Fruit fly (Drosophila melanogaster) whole organism, pupa: ENCODE results near the gene CG8128.

Source experiments
- CG10348 ChIP-seq: fragments of 200-800 bp; sonication (Bioruptor generic); IDR thresholded peaks from 2 replicates; pipeline ENCODE4 v1.3.6; 2022; ENCODE audit warnings: missing biosample characterization, missing genetic modification characterization
- CG12605 ChIP-seq: fragments of 200-800 bp; sonication (Bioruptor generic); IDR thresholded peaks from 2 replicates; pipeline ENCODE4 v1.3.6; 2022; ENCODE audit warnings: missing biosample characterization, missing genetic modification characterization
- CG13204 ChIP-seq: fragments of 200-800 bp; sonication (Bioruptor generic); optimal IDR thresholded peaks from 2 replicates; lab custom pipeline; 2018; ENCODE audit warnings: missing biosample characterization, mild to moderate bottlenecking, missing genetic modification characterization, moderate library complexity
- CG14655 ChIP-seq: fragments of 200-800 bp; sonication (Bioruptor generic); optimal IDR thresholded peaks from 3 replicates; lab custom pipeline; 2017; ENCODE audit warnings: mild to moderate bottlenecking, missing biosample characterization, missing genetic modification reagents, missing genetic modification characterization
- CG15710 ChIP-seq: fragments of 200-800 bp; sonication (Bioruptor generic); optimal IDR thresholded peaks from 2 replicates; lab custom pipeline; 2018; ENCODE audit warnings: missing biosample characterization, mild to moderate bottlenecking, missing genetic modification characterization, moderate library complexity
- CG17806 ChIP-seq: fragments of 200-800 bp; sonication (Bioruptor generic); optimal IDR thresholded peaks from 2 replicates; lab custom pipeline; 2018; ENCODE audit warnings: missing biosample characterization, mild to moderate bottlenecking, missing genetic modification characterization, moderate library complexity
- CG32121 ChIP-seq: fragments of 200-800 bp; sonication (Bioruptor generic); IDR thresholded peaks from 2 replicates; pipeline ENCODE4 v1.3.6; 2022; ENCODE audit warnings: missing biosample characterization, missing genetic modification characterization
- CG34367 ChIP-seq: fragments of 200-800 bp; sonication (Bioruptor generic); optimal IDR thresholded peaks from 2 replicates; lab custom pipeline; 2018; ENCODE audit warnings: missing biosample characterization, mild to moderate bottlenecking, missing genetic modification characterization
- CG4496 ChIP-seq: fragments of 200-800 bp; sonication (Bioruptor generic); IDR thresholded peaks from 3 replicates; pipeline ENCODE4 v1.3.6; 2022; ENCODE audit warnings: missing biosample characterization, missing genetic modification characterization
- CG8159 ChIP-seq: fragments of 200-800 bp; sonication (Bioruptor generic); optimal IDR thresholded peaks from 3 replicates; lab custom pipeline; 2018; ENCODE audit warnings: missing biosample characterization, mild to moderate bottlenecking, missing genetic modification characterization, moderate library complexity
- CG8301 ChIP-seq: fragments of 200-800 bp; sonication (Bioruptor generic); optimal IDR thresholded peaks from 2 replicates; lab custom pipeline; 2018; ENCODE audit warnings: missing biosample characterization, mild to moderate bottlenecking, missing genetic modification characterization
- CG9948 ChIP-seq: fragments of 200-800 bp; sonication (Bioruptor generic); optimal IDR thresholded peaks from 2 replicates; lab custom pipeline; 2018; ENCODE audit warnings: missing biosample characterization, mild to moderate bottlenecking, missing genetic modification characterization, moderate library complexity
- D1 ChIP-seq: fragments of 200-800 bp; sonication (Bioruptor generic); optimal IDR thresholded peaks from 2 replicates; lab custom pipeline; 2018; ENCODE audit warnings: missing biosample characterization, mild to moderate bottlenecking, missing genetic modification characterization, moderate library complexity
- EcR ChIP-seq: fragments of 200-800 bp; sonication (Bioruptor generic); optimal IDR thresholded peaks from 3 replicates; lab custom pipeline; 2019; ENCODE audit warnings: missing biosample characterization, missing genetic modification characterization, mild to moderate bottlenecking, moderate library complexity, missing genetic modification reagents
- Ets98B ChIP-seq: fragments of 200-800 bp; sonication (Bioruptor generic); IDR thresholded peaks from 2 replicates; pipeline ENCODE4 v1.3.6; 2022; ENCODE audit warnings: missing biosample characterization, missing genetic modification characterization
- Pif1A ChIP-seq: fragments of 200-800 bp; sonication (Bioruptor generic); optimal IDR thresholded peaks from 3 replicates; lab custom pipeline; 2016; ENCODE audit warnings: missing biosample characterization, missing genetic modification characterization
- Pif1B ChIP-seq: fragments of 200-800 bp; sonication (Bioruptor generic); optimal IDR thresholded peaks from 3 replicates; lab custom pipeline; 2016; ENCODE audit warnings: missing biosample characterization, missing genetic modification characterization
- Snoo ChIP-seq: fragments of 200-800 bp; sonication (Bioruptor generic); optimal IDR thresholded peaks from 3 replicates; lab custom pipeline; 2017; ENCODE audit warnings: missing biosample characterization, mild to moderate bottlenecking, missing genetic modification characterization, inconsistent platforms
- fd96Ca ChIP-seq: fragments of 200-800 bp; sonication (Bioruptor generic); IDR thresholded peaks from 3 replicates; pipeline ENCODE4 v1.3.6; 2022; ENCODE audit warnings: missing biosample characterization, missing genetic modification characterization
- gl ChIP-seq: fragments of 200-800 bp; sonication (Bioruptor generic); optimal IDR thresholded peaks from 2 replicates; lab custom pipeline; 2018; ENCODE audit warnings: missing biosample characterization, mild to moderate bottlenecking, missing genetic modification characterization
- rn ChIP-seq: fragments of 200-800 bp; sonication (Bioruptor generic); IDR thresholded peaks from 2 replicates; pipeline ENCODE4 v1.3.6; 2022; ENCODE audit warnings: missing biosample characterization, missing genetic modification characterization

CG8128 gene

DNA sequence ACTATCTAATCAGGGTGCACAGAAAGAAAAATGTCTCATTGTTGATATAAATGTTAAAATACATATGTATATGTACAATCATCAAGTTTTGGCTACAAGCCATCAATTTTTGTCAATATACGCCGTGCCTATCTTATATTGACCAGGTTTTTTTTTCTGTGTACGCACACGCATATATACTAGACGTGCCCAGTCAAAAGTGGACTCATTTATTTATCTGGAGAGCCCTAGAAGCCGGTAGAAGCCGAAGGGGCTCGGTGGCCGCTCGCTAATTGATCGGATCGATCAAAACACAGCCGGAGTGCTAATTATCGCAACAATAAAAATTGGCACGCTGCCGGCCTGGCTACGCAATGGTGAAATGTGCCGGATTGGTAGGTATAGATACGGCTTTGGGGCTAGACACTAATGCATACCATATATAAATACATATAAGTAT is 43.0 kb downstream of the CG8128 start:
- no peak; the same call in 1 of the 2 replicates for TF ChIP-seq rn (GFP tag; lab: Robert Waterston, UW)
- TF ChIP-seq EcR: no peak
- 0 out of 2 replicates have a peak, but pooled peaks have one; percentile 44 for TF ChIP-seq CG12605 (GFP tag; lab: Robert Waterston, UW)
- TF ChIP-seq CG8301 (tag; lab: Kevin White, UChicago): peak; percentile 45
- peak; percentile 60 for TF ChIP-seq CG17806 (tag; lab: Kevin White, UChicago)
- TF ChIP-seq CG4496: peak; percentile 84
- peak; percentile 68 for TF ChIP-seq Ets98B (GFP tag; lab: Robert Waterston, UW)
- TF ChIP-seq CG13204: no peak
- peak; percentile 45 for TF ChIP-seq Pif1A (GFP tag; lab: Kevin White, UChicago)
- TF ChIP-seq D1 (tag; lab: Kevin White, UChicago): no peak
- peak; percentile 44 for TF ChIP-seq CG9948 (tag; lab: Kevin White, UChicago)
- peak; percentile 70; the same call in 1 of the 3 replicates for TF ChIP-seq fd96Ca (GFP tag; lab: Robert Waterston, UW)
- TF ChIP-seq Pif1B (GFP tag; lab: Kevin White, UChicago): peak; percentile 56
- TF ChIP-seq CG10348: no peak
- no peak for TF ChIP-seq gl (tag; lab: Kevin White, UChicago)
- TF ChIP-seq Snoo (tag; lab: Kevin White, UChicago): peak; percentile 26
- TF ChIP-seq CG14655: no peak
- peak; percentile 13 for TF ChIP-seq CG15710 (tag; lab: Kevin White, UChicago)
- TF ChIP-seq CG32121 (GFP tag; lab: Robert Waterston, UW): peak; percentile 74; the same call in 1 of the 2 replicates
- no peak for TF ChIP-seq CG34367
- TF ChIP-seq CG8159: peak; percentile 38

DNA sequence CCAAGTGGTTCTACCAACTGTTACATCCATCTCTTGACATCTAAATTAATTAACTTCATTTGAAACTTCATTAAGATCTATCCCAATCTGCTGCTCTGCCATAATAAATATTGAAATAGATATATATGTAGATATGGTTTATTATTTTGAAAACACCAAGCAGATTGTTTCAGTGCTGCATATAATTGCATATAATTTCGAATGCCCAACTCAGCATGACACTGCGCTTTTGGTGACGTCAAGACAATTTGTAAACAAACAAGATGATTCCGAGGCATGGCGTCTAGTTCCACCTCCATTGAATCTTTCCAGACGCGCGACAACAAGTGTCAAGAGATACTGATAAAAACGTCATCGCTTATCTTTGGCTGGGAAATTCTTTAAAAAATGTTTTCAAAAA is 43.6 kb downstream of the CG8128 start:
- no peak for TF ChIP-seq CG10348
- no peak for TF ChIP-seq Snoo (tag; lab: Kevin White, UChicago)
- no peak for TF ChIP-seq Pif1A (GFP tag; lab: Kevin White, UChicago)
- no peak for TF ChIP-seq Pif1B (GFP tag; lab: Kevin White, UChicago)
- TF ChIP-seq, all 21 proteins: peak for 0

DNA sequence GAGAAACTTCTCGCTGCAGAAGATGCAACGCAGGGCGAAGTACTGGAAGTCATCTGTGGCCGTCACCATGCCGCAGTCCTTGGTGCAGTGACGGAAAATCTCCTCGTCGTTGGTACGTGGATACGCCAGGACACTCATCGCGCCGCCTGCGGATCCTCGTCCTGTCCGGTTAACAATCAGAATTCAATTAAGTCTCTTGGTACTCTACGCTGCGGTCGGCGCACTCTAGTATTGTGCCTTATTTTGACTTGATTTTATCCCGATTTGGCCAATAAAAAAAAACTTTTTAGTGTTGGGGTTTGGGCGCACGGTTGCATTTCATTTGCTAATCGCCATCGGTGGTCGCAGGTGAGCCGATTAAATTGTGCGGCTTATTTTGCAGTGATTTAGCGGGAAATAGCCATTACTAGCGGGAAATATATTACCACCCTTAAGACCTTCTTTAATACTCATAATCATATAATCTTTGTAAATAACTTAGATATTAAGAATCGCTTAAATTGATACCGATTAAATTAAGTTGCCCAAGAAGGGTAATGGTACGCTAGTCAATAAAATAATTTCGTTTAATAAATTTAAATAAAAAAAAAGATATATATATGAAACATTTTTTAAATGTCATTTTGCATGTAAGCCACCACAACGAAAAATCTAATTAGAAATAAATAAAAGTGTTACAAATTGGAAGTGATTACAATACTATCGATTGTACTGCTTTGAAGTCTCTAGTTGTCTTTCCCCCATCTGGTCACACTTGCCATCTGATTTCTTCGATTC is 48.8 kb downstream of the CG8128 start, which contains the start of the genes CG8944 and CCT6:
TSS of gene CG8944 (minus strand) at position 327 of the 777 bp plus-strand sequence.
TSS of gene CCT6 (plus strand) at position 744 of the 777 bp plus-strand sequence.
- no peak for TF ChIP-seq Snoo (tag; lab: Kevin White, UChicago)

DNA sequence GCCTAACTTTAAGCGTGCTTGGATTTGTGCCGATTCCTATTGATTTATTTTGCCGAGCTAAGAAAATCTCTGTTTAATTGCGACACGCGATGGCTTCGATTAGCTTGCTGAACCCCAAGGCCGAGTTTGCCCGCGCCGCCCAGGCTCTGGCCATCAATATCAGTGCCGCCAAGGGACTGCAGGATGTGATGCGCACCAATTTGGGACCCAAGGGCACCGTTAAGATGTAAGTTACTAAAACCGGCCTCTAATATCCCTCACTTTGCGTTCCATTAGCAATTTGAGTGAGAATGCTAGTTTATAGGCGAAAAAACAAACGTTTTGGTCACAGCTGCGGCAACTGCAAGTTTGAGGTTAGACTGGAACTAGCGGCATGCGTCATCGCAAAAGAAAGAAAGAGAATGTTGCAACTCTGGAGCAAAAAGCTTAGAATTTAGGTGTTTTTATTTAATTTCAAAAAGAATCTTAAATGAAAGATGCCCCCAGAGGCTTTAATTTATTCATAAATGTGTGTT is 49.4 kb downstream of the CG8128 start:
- TF ChIP-seq Pif1A (GFP tag; lab: Kevin White, UChicago): no peak
- no peak for TF ChIP-seq D1 (tag; lab: Kevin White, UChicago)
- TF ChIP-seq CG12605 (GFP tag; lab: Robert Waterston, UW): no peak
- no peak for TF ChIP-seq CG13204
- TF ChIP-seq Ets98B (GFP tag; lab: Robert Waterston, UW): no peak
- TF ChIP-seq CG10348: no peak
- TF ChIP-seq rn (GFP tag; lab: Robert Waterston, UW): no peak
- no peak for TF ChIP-seq CG17806 (tag; lab: Kevin White, UChicago)
- TF ChIP-seq CG14655: no peak
- no peak for TF ChIP-seq EcR
- no peak for TF ChIP-seq CG34367
- TF ChIP-seq CG8159: no peak
- no peak for TF ChIP-seq CG8301 (tag; lab: Kevin White, UChicago)
- TF ChIP-seq Pif1B (GFP tag; lab: Kevin White, UChicago): no peak
- TF ChIP-seq CG15710 (tag; lab: Kevin White, UChicago): no peak
- no peak for TF ChIP-seq gl (tag; lab: Kevin White, UChicago)
- TF ChIP-seq CG4496: no peak
- no peak for TF ChIP-seq fd96Ca (GFP tag; lab: Robert Waterston, UW)

DNA sequence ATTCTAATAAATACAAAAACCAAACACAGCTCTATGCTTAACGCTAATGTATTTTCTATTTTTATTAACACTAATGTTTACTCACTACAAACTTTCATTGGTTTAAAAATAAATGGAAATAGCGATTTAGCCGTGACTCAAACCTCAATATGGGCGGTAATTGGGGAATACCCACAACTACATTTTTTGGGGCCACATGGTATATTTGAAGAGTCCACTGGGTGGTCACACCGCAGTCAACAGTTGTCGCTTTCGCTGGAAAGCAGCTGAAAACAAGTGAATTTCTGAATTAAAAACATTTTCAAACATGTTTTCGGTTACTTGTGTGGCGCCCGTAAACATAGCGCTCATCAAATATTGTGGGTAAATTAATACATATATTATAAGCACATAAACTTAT is 51.7 kb downstream of the CG8128 start, which contains the start of gene Mvd:
TSS of gene Mvd (plus strand) at position 222 of the 400 bp plus-strand sequence.
- no peak for TF ChIP-seq D1 (tag; lab: Kevin White, UChicago)
- TF ChIP-seq CG8159: no peak
- no peak for TF ChIP-seq CG9948 (tag; lab: Kevin White, UChicago)
- TF ChIP-seq CG13204: no peak
- TF ChIP-seq Pif1A (GFP tag; lab: Kevin White, UChicago): no peak
